Fruit fly (Drosophila melanogaster) whole organism, prepupa: ENCODE results near the gene CG34241.

Source experiments
- Blimp-1 ChIP-seq: fragments of 200-800 bp; sonication (Bioruptor generic); optimal IDR thresholded peaks from 3 replicates; lab custom pipeline; 2017; ENCODE audit warnings: missing biosample characterization, missing genetic modification characterization, mild to moderate bottlenecking, moderate library complexity, missing genetic modification reagents
- CG10631 ChIP-seq: fragments of 200-800 bp; sonication (Bioruptor generic); optimal IDR thresholded peaks from 2 replicates; lab custom pipeline; 2016; ENCODE audit warnings: missing biosample characterization, missing genetic modification characterization
- CG11294 ChIP-seq: fragments of 200-800 bp; sonication (Bioruptor generic); IDR thresholded peaks from 2 replicates; pipeline ENCODE4 v1.3.6; 2022; ENCODE audit warnings: missing biosample characterization, missing genetic modification characterization
- CG11762 ChIP-seq: fragments of 200-800 bp; sonication (Bioruptor generic); optimal IDR thresholded peaks from 3 replicates; lab custom pipeline; 2016; ENCODE audit warnings: missing biosample characterization, missing genetic modification characterization; ENCODE audit not compliant: insufficient read depth
- CG11902 ChIP-seq: fragments of 200-800 bp; sonication (Bioruptor generic); optimal IDR thresholded peaks from 3 replicates; lab custom pipeline; 2016; ENCODE audit warnings: missing biosample characterization, missing genetic modification characterization
- CG15336 ChIP-seq: fragments of 200-800 bp; sonication (Bioruptor generic); IDR thresholded peaks from 2 replicates; pipeline ENCODE4 v1.3.6; 2022; ENCODE audit warnings: missing biosample characterization, missing genetic modification characterization
- CG1621 ChIP-seq: fragments of 200-800 bp; sonication (Bioruptor generic); optimal IDR thresholded peaks from 3 replicates; lab custom pipeline; 2018; ENCODE audit warnings: missing biosample characterization, mild to moderate bottlenecking, missing genetic modification characterization
- CG16779 ChIP-seq: fragments of 200-800 bp; sonication (Bioruptor generic); optimal IDR thresholded peaks from 3 replicates; lab custom pipeline; 2017; ENCODE audit warnings: missing biosample characterization, mild to moderate bottlenecking, missing genetic modification characterization
- CG3032 ChIP-seq: fragments of 200-800 bp; optimal IDR thresholded peaks from 2 replicates; lab custom pipeline; 2019; ENCODE audit warnings: missing biosample characterization, mild to moderate bottlenecking, missing genetic modification characterization, moderate library complexity
- CG34406 ChIP-seq: fragments of 200-800 bp; sonication (Bioruptor generic); optimal IDR thresholded peaks from 3 replicates; lab custom pipeline; 2016; ENCODE audit warnings: missing biosample characterization, missing genetic modification characterization
- CG3919 ChIP-seq: fragments of 200-800 bp; sonication (Bioruptor generic); optimal IDR thresholded peaks from 3 replicates; lab custom pipeline; 2016; ENCODE audit warnings: missing biosample characterization, missing genetic modification characterization
- CG4318 ChIP-seq: fragments of 200-800 bp; sonication (Bioruptor generic); optimal IDR thresholded peaks from 3 replicates; lab custom pipeline; 2017; ENCODE audit warnings: missing biosample characterization, mild to moderate bottlenecking, missing genetic modification characterization
- CG6163 ChIP-seq: fragments of 200-800 bp; sonication (Bioruptor generic); IDR thresholded peaks from 3 replicates; pipeline ENCODE4 v1.3.6; 2022; ENCODE audit warnings: missing biosample characterization, missing genetic modification characterization
- CG6276 ChIP-seq: fragments of 200-800 bp; sonication (Bioruptor generic); optimal IDR thresholded peaks from 2 replicates; lab custom pipeline; 2017; ENCODE audit warnings: missing biosample characterization, mild to moderate bottlenecking, missing genetic modification characterization
- CG6792 ChIP-seq: fragments of 200-800 bp; sonication (Bioruptor generic); optimal IDR thresholded peaks from 3 replicates; lab custom pipeline; 2016; ENCODE audit warnings: missing biosample characterization, missing genetic modification characterization
- CG6808 ChIP-seq: fragments of 200-800 bp; sonication (Bioruptor generic); optimal IDR thresholded peaks from 3 replicates; lab custom pipeline; 2017; ENCODE audit warnings: missing biosample characterization, missing genetic modification characterization, mild to moderate bottlenecking, moderate library complexity, missing genetic modification reagents
- CG6854 ChIP-seq: fragments of 200-800 bp; sonication (Bioruptor generic); optimal IDR thresholded peaks from 2 replicates; lab custom pipeline; 2017; ENCODE audit warnings: missing biosample characterization, mild to moderate bottlenecking, missing genetic modification characterization
- CG7368 ChIP-seq: fragments of 200-800 bp; sonication (Bioruptor generic); optimal IDR thresholded peaks from 3 replicates; lab custom pipeline; 2016; ENCODE audit warnings: missing biosample characterization, missing genetic modification characterization
- CG8632 ChIP-seq: fragments of 200-800 bp; sonication (Bioruptor generic); optimal IDR thresholded peaks from 3 replicates; lab custom pipeline; 2016; ENCODE audit warnings: missing biosample characterization, missing genetic modification characterization
- CG9139 ChIP-seq: fragments of 200-800 bp; sonication (Bioruptor generic); optimal IDR thresholded peaks from 3 replicates; lab custom pipeline; 2017; ENCODE audit warnings: missing biosample characterization, mild to moderate bottlenecking, missing genetic modification characterization
- Eip75B ChIP-seq: fragments of 200-800 bp; sonication (Bioruptor generic); optimal IDR thresholded peaks from 3 replicates; lab custom pipeline; 2016; ENCODE audit warnings: missing biosample characterization, missing genetic modification characterization
- Eip78C ChIP-seq: fragments of 200-800 bp; sonication (Bioruptor generic); peaks from one replicate; lab custom pipeline; 2016; ENCODE audit warnings: missing biosample characterization, missing genetic modification characterization
- Eip93F ChIP-seq: fragments of 200-800 bp; sonication (Bioruptor generic); optimal IDR thresholded peaks from 2 replicates; lab custom pipeline; 2016; ENCODE audit warnings: missing biosample characterization, mild to moderate bottlenecking, missing genetic modification characterization
- Gug ChIP-seq: fragments of 200-800 bp; sonication (Bioruptor generic); IDR thresholded peaks from 2 replicates; pipeline ENCODE4 v1.3.6; 2022; ENCODE audit warnings: missing biosample characterization, missing genetic modification characterization
- Hr38 ChIP-seq: sonication (Bioruptor generic); optimal IDR thresholded peaks from 2 replicates; lab custom pipeline; 2016; ENCODE audit warnings: missing biosample characterization, missing genetic modification characterization
- Hr39 ChIP-seq: fragments of 200-800 bp; sonication (Bioruptor generic); optimal IDR thresholded peaks from 2 replicates; lab custom pipeline; 2016; ENCODE audit warnings: missing biosample characterization, missing genetic modification characterization
- Hr4 ChIP-seq: fragments of 200-800 bp; sonication (Bioruptor generic); optimal IDR thresholded peaks from 3 replicates; lab custom pipeline; 2016; ENCODE audit warnings: missing biosample characterization, missing genetic modification characterization
- Lpt ChIP-seq: fragments of 200-800 bp; sonication (Bioruptor generic); optimal IDR thresholded peaks from 3 replicates; lab custom pipeline; 2016; ENCODE audit warnings: missing biosample characterization, missing genetic modification characterization
- Met ChIP-seq: fragments of 200-800 bp; sonication (Bioruptor generic); optimal IDR thresholded peaks from 3 replicates; lab custom pipeline; 2016; ENCODE audit warnings: missing biosample characterization, missing genetic modification characterization
- OdsH ChIP-seq: fragments of 200-800 bp; sonication (Bioruptor generic); optimal IDR thresholded peaks from 3 replicates; lab custom pipeline; 2016; ENCODE audit warnings: missing biosample characterization, missing genetic modification characterization
- Smox ChIP-seq: fragments of 200-800 bp; sonication (Bioruptor generic); optimal IDR thresholded peaks from 3 replicates; lab custom pipeline; 2016; ENCODE audit warnings: missing biosample characterization, missing genetic modification characterization
- Sox14 ChIP-seq: fragments of 200-800 bp; sonication (Bioruptor generic); optimal IDR thresholded peaks from 3 replicates; lab custom pipeline; 2016; ENCODE audit warnings: missing biosample characterization, missing genetic modification characterization
- Sox15 ChIP-seq: fragments of 200-800 bp; sonication (Bioruptor generic); optimal IDR thresholded peaks from 3 replicates; lab custom pipeline; 2016; ENCODE audit warnings: missing biosample characterization, missing genetic modification characterization
- achi ChIP-seq: fragments of 200-800 bp; sonication (Bioruptor generic); optimal IDR thresholded peaks from 3 replicates; lab custom pipeline; 2016; ENCODE audit warnings: missing biosample characterization, missing genetic modification characterization
- acj6 ChIP-seq: fragments of 200-800 bp; sonication (Bioruptor generic); optimal IDR thresholded peaks from 3 replicates; lab custom pipeline; 2016; ENCODE audit warnings: missing biosample characterization, missing genetic modification characterization
- cyc ChIP-seq: fragments of 200-800 bp; sonication (Bioruptor generic); optimal IDR thresholded peaks from 3 replicates; lab custom pipeline; 2016; ENCODE audit warnings: missing biosample characterization, missing genetic modification characterization
- dac ChIP-seq: fragments of 200-800 bp; sonication (Bioruptor generic); optimal IDR thresholded peaks from 2 replicates; lab custom pipeline; 2017; ENCODE audit warnings: missing biosample characterization, mild to moderate bottlenecking, missing genetic modification characterization
- dsx ChIP-seq: fragments of 200-800 bp; optimal IDR thresholded peaks from 3 replicates; lab custom pipeline; 2019; ENCODE audit warnings: missing biosample characterization, mild to moderate bottlenecking, missing genetic modification characterization, moderate library complexity; ENCODE audit not compliant: poor library complexity, severe bottlenecking
- esn ChIP-seq: fragments of 200-800 bp; sonication (Bioruptor generic); optimal IDR thresholded peaks from 2 replicates; lab custom pipeline; 2016; ENCODE audit warnings: missing biosample characterization, mild to moderate bottlenecking, missing genetic modification characterization, moderate library complexity
- fd85E ChIP-seq: fragments of 200-800 bp; sonication (Bioruptor generic); optimal IDR thresholded peaks from 3 replicates; lab custom pipeline; 2016; ENCODE audit warnings: missing biosample characterization, missing genetic modification characterization
- fkh ChIP-seq: fragments of 200-800 bp; sonication (Bioruptor generic); optimal IDR thresholded peaks from 3 replicates; lab custom pipeline; 2017; ENCODE audit warnings: missing biosample characterization, mild to moderate bottlenecking, missing genetic modification characterization, moderate library complexity
- lz ChIP-seq: fragments of 200-800 bp; sonication (Bioruptor generic); optimal IDR thresholded peaks from 3 replicates; lab custom pipeline; 2016; ENCODE audit warnings: missing biosample characterization, missing genetic modification characterization
- net ChIP-seq: fragments of 200-800 bp; sonication (Bioruptor generic); optimal IDR thresholded peaks from 3 replicates; lab custom pipeline; 2016; ENCODE audit warnings: missing biosample characterization, missing genetic modification characterization
- pdm3 ChIP-seq: fragments of 200-800 bp; sonication (Bioruptor generic); optimal IDR thresholded peaks from 3 replicates; lab custom pipeline; 2016; ENCODE audit warnings: missing biosample characterization, missing genetic modification characterization
- salr ChIP-seq, 2 experiments: fragments of 200-800 bp; sonication (Bioruptor generic); optimal IDR thresholded peaks; 3 replicates each; lab custom pipeline; 2016 to 2018; ENCODE audit warnings: missing biosample characterization in 2 of 2, missing genetic modification characterization in 2 of 2, mild to moderate bottlenecking in 1 of 2
- spab ChIP-seq: fragments of 200-800 bp; sonication (Bioruptor generic); optimal IDR thresholded peaks from 2 replicates; lab custom pipeline; 2017; ENCODE audit warnings: missing biosample characterization, mild to moderate bottlenecking, missing genetic modification characterization, missing genetic modification reagents
- ss ChIP-seq, 2 experiments: fragments of 200-800 bp; sonication (Bioruptor generic); optimal IDR thresholded peaks; 2 replicates in 1 of 2; 3 replicates in 1 of 2; lab custom pipeline; 2017 to 2018; ENCODE audit warnings: mild to moderate bottlenecking in 2 of 2, missing biosample characterization in 2 of 2, missing genetic modification characterization in 2 of 2, moderate library complexity in 1 of 2
- topi ChIP-seq: fragments of 200-800 bp; sonication (Bioruptor generic); optimal IDR thresholded peaks from 3 replicates; lab custom pipeline; 2016; ENCODE audit warnings: missing biosample characterization, missing genetic modification characterization
- vri ChIP-seq: fragments of 200-800 bp; sonication (Bioruptor generic); optimal IDR thresholded peaks from 3 replicates; lab custom pipeline; 2016; ENCODE audit warnings: missing biosample characterization, mild to moderate bottlenecking, missing genetic modification characterization

CG34241 gene

DNA sequence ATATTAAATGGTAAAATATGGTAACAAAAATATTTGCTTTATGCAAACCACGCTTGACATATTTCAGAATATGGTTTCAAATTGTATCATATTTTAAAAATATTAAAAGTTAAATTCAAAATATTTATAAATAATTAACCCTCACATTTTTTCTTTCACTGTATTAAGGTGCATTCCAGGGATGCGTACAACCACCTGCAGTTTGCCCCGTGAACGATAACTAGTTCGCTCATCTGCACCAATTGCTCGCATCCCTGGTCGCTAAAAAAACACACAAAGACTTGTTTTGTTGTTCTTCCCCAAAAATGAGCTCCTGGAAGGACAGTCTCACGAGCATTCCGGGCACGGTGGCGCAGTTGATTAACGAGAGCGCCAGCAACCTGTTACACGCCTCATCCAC lies 4.1 kb downstream of the CG34241 start, which contains the start of gene DEF8 (continued):
- no peak for TF ChIP-seq fkh
- no peak for TF ChIP-seq fd85E (GFP tag; lab: Kevin White, UChicago)
- TF ChIP-seq Eip78C (GFP tag; lab: Kevin White, UChicago): peak; percentile 67
- TF ChIP-seq spab: peak; percentile 63
- peak; percentile 64 for TF ChIP-seq CG7368
- TF ChIP-seq Hr39: peak; percentile 62
- TF ChIP-seq CG11902 (GFP tag; lab: Kevin White, UChicago): peak; percentile 49
- TF ChIP-seq Sox14 (GFP tag; lab: Kevin White, UChicago): peak; percentile 94
- TF ChIP-seq CG3032 (tag; lab: Kevin White, UChicago): peak; percentile 80
- no peak for TF ChIP-seq Eip93F
- TF ChIP-seq dac (GFP tag; lab: Kevin White, UChicago): peak; percentile 21
- no peak for TF ChIP-seq Smox (GFP tag; lab: Kevin White, UChicago)
- TF ChIP-seq CG10631 (GFP tag; lab: Kevin White, UChicago): peak; percentile 65
- peak; percentile 62 for TF ChIP-seq CG6808 (GFP tag; lab: Kevin White, UChicago)
- peak; percentile 51 for TF ChIP-seq CG11294 (GFP tag; lab: Robert Waterston, UW)
- peak; percentile 92 for TF ChIP-seq CG15336
- TF ChIP-seq achi: peak; percentile 77
- peak; percentile 46 for TF ChIP-seq CG6854 (GFP tag; lab: Kevin White, UChicago)
- TF ChIP-seq OdsH (GFP tag; lab: Kevin White, UChicago): peak; percentile 74

DNA sequence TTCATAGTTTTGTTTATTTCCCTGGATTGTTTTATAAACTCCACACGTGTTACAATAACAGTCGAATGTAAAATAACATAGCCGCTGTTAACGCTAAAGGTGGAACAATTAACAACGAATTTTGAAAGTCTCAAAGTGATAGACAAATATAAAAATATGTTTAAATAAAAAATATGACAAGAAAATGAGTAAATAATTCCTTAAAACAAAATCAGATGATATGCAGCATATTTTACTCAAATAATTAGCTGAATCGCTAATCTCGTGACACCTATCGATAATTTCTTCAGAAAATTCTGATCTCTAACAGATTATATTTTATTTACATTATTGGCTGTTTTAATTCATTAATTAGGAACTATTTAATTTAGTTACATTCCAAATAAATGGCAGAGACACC lies 8.9 kb downstream of the CG34241 start, which contains the start of the genes CG5645 and Atg12:
CG5645 (minus strand) TSS at position 77 of the 400 bp plus-strand sequence.
Atg12 (plus strand) TSS at position 338 of the 400 bp plus-strand sequence.
- TF ChIP-seq CG11294 (GFP tag; lab: Robert Waterston, UW): no peak
- TF ChIP-seq Met (GFP tag; lab: Kevin White, UChicago): peak; percentile 66
- no peak for TF ChIP-seq CG6163 (GFP tag; lab: Robert Waterston, UW)
- TF ChIP-seq dsx (GFP tag; lab: Kevin White, UChicago): peak; percentile 69
- TF ChIP-seq CG6854 (GFP tag; lab: Kevin White, UChicago): no peak
- peak; percentile 71 for TF ChIP-seq CG10631 (GFP tag; lab: Kevin White, UChicago)
- TF ChIP-seq CG11762: peak; percentile 31
- TF ChIP-seq Eip78C (GFP tag; lab: Kevin White, UChicago): peak; percentile 92
- peak; percentile 16 for TF ChIP-seq CG34406
- TF ChIP-seq pdm3 (GFP tag; lab: Kevin White, UChicago): peak; percentile 63
- TF ChIP-seq Hr38 (GFP tag; lab: Kevin White, UChicago): no peak
- no peak for TF ChIP-seq CG9139 (GFP tag; lab: Kevin White, UChicago)
- TF ChIP-seq dac (GFP tag; lab: Kevin White, UChicago): no peak
- peak in 1 of 2 experiments; percentile 24 for TF ChIP-seq salr (GFP tag; optimal IDR thresholded peaks at IDR 0.05; lab: Kevin White, UChicago)
- peak; percentile 12 for TF ChIP-seq Lpt (GFP tag; lab: Kevin White, UChicago)
- TF ChIP-seq Smox (GFP tag; lab: Kevin White, UChicago): no peak
- TF ChIP-seq CG8632 (GFP tag; lab: Kevin White, UChicago): peak; percentile 44
- peak; percentile 43 for TF ChIP-seq Sox14 (GFP tag; lab: Kevin White, UChicago)
- peak; percentile 68 for TF ChIP-seq CG3032 (tag; lab: Kevin White, UChicago)
- TF ChIP-seq fkh: peak; percentile 69
- TF ChIP-seq Blimp-1 (GFP tag; lab: Kevin White, UChicago): no peak
- peak; percentile 42 for TF ChIP-seq CG7368
- TF ChIP-seq CG16779 (tag; lab: Kevin White, UChicago): no peak
- peak; percentile 72 for TF ChIP-seq cyc (GFP tag; lab: Kevin White, UChicago)
- TF ChIP-seq lz (GFP tag; lab: Kevin White, UChicago): peak; percentile 61
- no peak for TF ChIP-seq Gug (GFP tag; lab: Robert Waterston, UW)
- no peak for TF ChIP-seq CG4318
- peak; percentile 54 for TF ChIP-seq achi
- no peak for TF ChIP-seq CG6276 (GFP tag; lab: Kevin White, UChicago)
- peak; percentile 12 to 66 for TF ChIP-seq ss (GFP tag; optimal IDR thresholded peaks at IDR 0.05; lab: Kevin White, UChicago)
- TF ChIP-seq Hr4: peak; percentile 65
- no peak for TF ChIP-seq vri (GFP tag; lab: Kevin White, UChicago)
- peak; percentile 52 for TF ChIP-seq CG6792 (GFP tag; lab: Kevin White, UChicago)
- peak; percentile 80 for TF ChIP-seq esn (GFP tag; lab: Kevin White, UChicago)
- peak; percentile 56 for TF ChIP-seq acj6
- no peak for TF ChIP-seq Sox15 (GFP tag; lab: Kevin White, UChicago)
- TF ChIP-seq Eip75B (GFP tag; lab: Kevin White, UChicago): peak; percentile 59
- TF ChIP-seq OdsH (GFP tag; lab: Kevin White, UChicago): peak; percentile 64
- peak; percentile 76 for TF ChIP-seq topi
- TF ChIP-seq CG1621: no peak
- TF ChIP-seq net (GFP tag; lab: Kevin White, UChicago): no peak
- TF ChIP-seq CG3919 (GFP tag; lab: Kevin White, UChicago): peak; percentile 72
